Worm (Caenorhabditis elegans) whole organism, L4 larva: ENCODE results near the gene kin-24.
A peak's percentile ranks its signal among the peaks of the same experiment; 100 is the strongest.

Source experiments
- D1046.2 ChIP-seq: fragments of 200-800 bp; sonication (Bioruptor generic); IDR thresholded peaks from 2 replicates; pipeline ENCODE4 v1.3.6; 2022; ENCODE audit warnings: missing genetic modification characterization, missing compliant biosample characterization
- F26F4.8 ChIP-seq: fragments of 200-800 bp; sonication (Bioruptor generic); conservative IDR thresholded peaks from 2 replicates; pipeline ENCODE4 v1.3.6; 2022; ENCODE audit warnings: missing genetic modification characterization, missing compliant biosample characterization
- F37D6.2 ChIP-seq: sonication (generic microtip); optimal IDR thresholded peaks from 2 replicates; lab custom pipeline; 2016; ENCODE audit warnings: mild to moderate bottlenecking, missing genetic modification characterization, missing compliant biosample characterization
- F44E2.7 ChIP-seq: fragments of 200-800 bp; sonication (Bioruptor generic); IDR thresholded peaks from 2 replicates; pipeline ENCODE4 v2.1.2; 2022; ENCODE audit warnings: missing genetic modification characterization, missing compliant biosample characterization
- T20F7.1 ChIP-seq: fragments of 200-800 bp; sonication (Bioruptor generic); optimal IDR thresholded peaks from 2 replicates; lab custom pipeline; 2018; ENCODE audit warnings: mild to moderate bottlenecking, missing genetic modification characterization, missing compliant biosample characterization
- T26A8.4 ChIP-seq: fragments of 200-800 bp; sonication (Bioruptor generic); IDR thresholded peaks from 2 replicates; pipeline ENCODE4 v1.3.6; 2022; ENCODE audit warnings: missing genetic modification characterization, missing compliant biosample characterization
- Y105C5A.15 ChIP-seq: fragments of 200-800 bp; sonication (Bioruptor generic); IDR thresholded peaks from 2 replicates; pipeline ENCODE4 v1.3.6; 2022; ENCODE audit warnings: missing genetic modification characterization, missing compliant biosample characterization
- Y5F2A.4 ChIP-seq: fragments of 200-800 bp; sonication (Bioruptor generic); optimal IDR thresholded peaks from 2 replicates; lab custom pipeline; 2018; ENCODE audit warnings: mild to moderate bottlenecking, missing genetic modification characterization, missing compliant biosample characterization
- ZK546.5 ChIP-seq, 2 experiments: sonication (generic microtip); optimal IDR thresholded peaks; 2 replicates each; lab custom pipeline; 2017; ENCODE audit warnings: missing biosample characterization in 2 of 2, missing genetic modification characterization in 2 of 2
- attf-4 ChIP-seq: sonication (generic microtip); optimal IDR thresholded peaks from 3 replicates; lab custom pipeline; 2017; ENCODE audit warnings: missing biosample characterization, missing genetic modification characterization
- ceh-20 ChIP-seq: fragments of 200-800 bp; sonication (Bioruptor generic); IDR thresholded peaks from 2 replicates; pipeline ENCODE4 v1.3.6; 2022; ENCODE audit warnings: missing genetic modification reagents, missing genetic modification characterization, missing compliant biosample characterization
- ceh-44 ChIP-seq: fragments of 200-800 bp; sonication (Bioruptor generic); IDR thresholded peaks from 2 replicates; pipeline ENCODE4 v1.3.6; 2022; ENCODE audit warnings: missing genetic modification reagents, missing genetic modification characterization, missing compliant biosample characterization
- ceh-82 ChIP-seq: sonication (generic microtip); optimal IDR thresholded peaks from 2 replicates; lab custom pipeline; 2017; ENCODE audit warnings: missing biosample characterization, missing genetic modification characterization
- ctbp-1 ChIP-seq: fragments of 200-800 bp; sonication (Bioruptor generic); IDR thresholded peaks from 2 replicates; pipeline ENCODE4 v1.3.6; 2022; ENCODE audit warnings: missing genetic modification reagents, missing genetic modification characterization, missing compliant biosample characterization
- daf-12 ChIP-seq: fragments of 150-350 bp; optimal IDR thresholded peaks from 2 replicates; lab custom pipeline; 2014; ENCODE audit warnings: missing biosample characterization, missing genetic modification reagents, missing genetic modification characterization
- daf-16 ChIP-seq, 3 experiments: sonication (generic microtip); optimal IDR thresholded peaks; 2 replicates each; lab custom pipeline; 2016 to 2017; ENCODE audit warnings: missing genetic modification characterization in 3 of 3, missing genetic modification reagents in 3 of 3, mild to moderate bottlenecking in 2 of 3, missing compliant biosample characterization in 2 of 3, missing biosample characterization in 1 of 3, moderate library complexity in 1 of 3
- daf-19 ChIP-seq: fragments of 200-800 bp; sonication (Bioruptor generic); conservative IDR thresholded peaks from 2 replicates; pipeline ENCODE4 v1.3.6; 2022; ENCODE audit warnings: missing genetic modification characterization, missing compliant biosample characterization
- daf-8 ChIP-seq: fragments of 200-800 bp; sonication (Bioruptor generic); IDR thresholded peaks from 2 replicates; pipeline ENCODE4 v1.3.6; 2022; ENCODE audit warnings: missing genetic modification characterization, missing compliant biosample characterization
- dmd-9 ChIP-seq: fragments of 200-800 bp; sonication (Bioruptor generic); IDR thresholded peaks from 2 replicates; pipeline ENCODE4 v1.3.6; 2022; ENCODE audit warnings: missing genetic modification reagents, missing genetic modification characterization, missing compliant biosample characterization
- dve-1 ChIP-seq: sonication (generic microtip); optimal IDR thresholded peaks from 2 replicates; lab custom pipeline; 2017; ENCODE audit warnings: antibody characterized with exemption, mild to moderate bottlenecking, missing genetic modification characterization, missing compliant biosample characterization; ENCODE audit not compliant: insufficient read depth
- egl-27 ChIP-seq: sonication (generic microtip); optimal IDR thresholded peaks from 3 replicates; lab custom pipeline; 2017; ENCODE audit warnings: missing biosample characterization, missing genetic modification reagents, missing genetic modification characterization
- hif-1 ChIP-seq, 2 experiments: sonication (generic microtip); optimal IDR thresholded peaks; 2 replicates each; lab custom pipeline; 2016 to 2017; ENCODE audit warnings: missing compliant biosample characterization in 2 of 2, missing genetic modification characterization in 2 of 2, missing genetic modification reagents in 2 of 2, missing genotype in 2 of 2, mild to moderate bottlenecking in 1 of 2
- hlh-11 ChIP-seq: fragments of 200-800 bp; sonication (Bioruptor generic); optimal IDR thresholded peaks from 2 replicates; lab custom pipeline; 2018; ENCODE audit warnings: mild to moderate bottlenecking, missing genetic modification characterization, missing compliant biosample characterization
- jun-1 ChIP-seq: fragments of 150-350 bp; optimal IDR thresholded peaks from 2 replicates; lab custom pipeline; 2014; ENCODE audit warnings: missing biosample characterization, missing genetic modification reagents, missing genetic modification characterization
- lim-7 ChIP-seq: fragments of 200-800 bp; sonication (Bioruptor generic); IDR thresholded peaks from 2 replicates; pipeline ENCODE4 v1.3.6; 2022; ENCODE audit warnings: missing genetic modification characterization, missing compliant biosample characterization
- lin-1 ChIP-seq: fragments of 200-800 bp; sonication (Bioruptor generic); IDR thresholded peaks from 2 replicates; pipeline ENCODE4 v1.3.6; 2022; ENCODE audit warnings: missing genetic modification reagents, missing genetic modification characterization, missing compliant biosample characterization
- lin-29 ChIP-seq: fragments of 200-800 bp; sonication (Bioruptor generic); IDR thresholded peaks from 2 replicates; pipeline ENCODE4 v1.3.6; 2022; ENCODE audit warnings: missing genetic modification reagents, missing genetic modification characterization, missing compliant biosample characterization
- lin-38 ChIP-seq: fragments of 200-800 bp; sonication (Bioruptor generic); IDR thresholded peaks from 2 replicates; pipeline ENCODE4 v1.3.6; 2022; ENCODE audit warnings: missing genetic modification reagents, missing genetic modification characterization, missing compliant biosample characterization
- lin-39 ChIP-seq: fragments of 150-350 bp; optimal IDR thresholded peaks from 2 replicates; lab custom pipeline; 2014; ENCODE audit warnings: missing biosample characterization, missing genetic modification reagents, missing genetic modification characterization
- lsy-2 ChIP-seq, 2 experiments: fragments of 150-350 bp in 1 of 2; sonication (generic microtip) in 1 of 2; optimal IDR thresholded peaks; 2 replicates each; lab custom pipeline; 2014 to 2017; ENCODE audit warnings: missing biosample characterization in 2 of 2, missing genetic modification characterization in 2 of 2
- madf-5 ChIP-seq, 2 experiments: fragments of 200-800 bp; sonication (Bioruptor generic); IDR thresholded peaks; 2 replicates each; pipeline ENCODE4 v1.3.6; 2022; ENCODE audit warnings: missing compliant biosample characterization in 2 of 2, missing genetic modification characterization in 2 of 2
- mdl-1 ChIP-seq, 2 experiments: fragments of 150-350 bp in 1 of 2; sonication (generic microtip) in 1 of 2; optimal IDR thresholded peaks; 2 replicates each; lab custom pipeline; 2014 to 2017; ENCODE audit warnings: missing biosample characterization in 2 of 2, missing genetic modification characterization in 2 of 2
- mes-2 ChIP-seq: sonication (generic microtip); optimal IDR thresholded peaks from 2 replicates; lab custom pipeline; 2016; ENCODE audit warnings: missing genotype, mild to moderate bottlenecking, missing genetic modification characterization, missing compliant biosample characterization; ENCODE audit not compliant: poor library complexity, severe bottlenecking
- nhr-10 ChIP-seq: fragments of 150-350 bp; optimal IDR thresholded peaks from 2 replicates; lab custom pipeline; 2014; ENCODE audit warnings: missing biosample characterization, missing genetic modification characterization
- nhr-102 ChIP-seq: sonication (generic microtip); optimal IDR thresholded peaks from 2 replicates; lab custom pipeline; 2016; ENCODE audit warnings: mild to moderate bottlenecking, missing genetic modification characterization, moderate library complexity, missing compliant biosample characterization
- nhr-11 ChIP-seq: fragments of 150-350 bp; optimal IDR thresholded peaks from 2 replicates; lab custom pipeline; 2014; ENCODE audit warnings: missing biosample characterization, missing genetic modification characterization
- nhr-111 ChIP-seq: fragments of 200-800 bp; sonication (Bioruptor generic); optimal IDR thresholded peaks from 2 replicates; lab custom pipeline; 2018; ENCODE audit warnings: mild to moderate bottlenecking, missing genetic modification characterization, missing compliant biosample characterization
- nhr-237 ChIP-seq: sonication (generic microtip); optimal IDR thresholded peaks from 2 replicates; lab custom pipeline; 2017; ENCODE audit warnings: missing biosample characterization, missing genetic modification characterization
- nhr-25 ChIP-seq: sonication (generic microtip); optimal IDR thresholded peaks from 2 replicates; lab custom pipeline; 2017; ENCODE audit warnings: missing genetic modification characterization, mild to moderate bottlenecking, missing compliant biosample characterization, antibody characterized with exemption, moderate library complexity, borderline replicate concordance; ENCODE audit not compliant: insufficient read depth
- nhr-42 ChIP-seq: fragments of 200-800 bp; sonication (Bioruptor generic); IDR thresholded peaks from 2 replicates; pipeline ENCODE4 v1.3.6; 2022; ENCODE audit warnings: missing genetic modification characterization, missing compliant biosample characterization
- nhr-48 ChIP-seq: sonication (generic microtip); optimal IDR thresholded peaks from 2 replicates; lab custom pipeline; 2016; ENCODE audit warnings: mild to moderate bottlenecking, missing genetic modification characterization, missing compliant biosample characterization
- nhr-76 ChIP-seq: fragments of 150-350 bp; optimal IDR thresholded peaks from 2 replicates; lab custom pipeline; 2014; ENCODE audit warnings: missing biosample characterization, missing genetic modification characterization
- pqm-1 ChIP-seq: sonication (generic microtip); optimal IDR thresholded peaks from 2 replicates; lab custom pipeline; 2017; ENCODE audit warnings: missing biosample characterization, missing genetic modification characterization
- rbr-2 ChIP-seq: sonication (generic microtip); optimal IDR thresholded peaks from 2 replicates; lab custom pipeline; 2016; ENCODE audit warnings: missing genotype, missing genetic modification characterization, missing compliant biosample characterization
- sdz-12 ChIP-seq: fragments of 200-800 bp; sonication (Bioruptor generic); optimal IDR thresholded peaks from 2 replicates; lab custom pipeline; 2018; ENCODE audit warnings: mild to moderate bottlenecking, missing genetic modification characterization, missing compliant biosample characterization
- spr-1 ChIP-seq: sonication (generic microtip); optimal IDR thresholded peaks from 2 replicates; lab custom pipeline; 2016; ENCODE audit warnings: mild to moderate bottlenecking, missing genetic modification characterization, missing compliant biosample characterization
- unc-130 ChIP-seq: sonication (generic microtip); optimal IDR thresholded peaks from 2 replicates; lab custom pipeline; 2016; ENCODE audit warnings: missing genetic modification reagents, missing genetic modification characterization, missing compliant biosample characterization
- unc-39 ChIP-seq: sonication (generic microtip); optimal IDR thresholded peaks from 2 replicates; lab custom pipeline; 2017; ENCODE audit warnings: missing biosample characterization, missing genetic modification characterization
- unc-62 ChIP-seq, 3 experiments: fragments of 150-350 bp in 1 of 3; sonication (generic microtip); optimal IDR thresholded peaks in 2 of 3; peaks in 1 of 3; 1 replicate in 1 of 3; 2 replicates in 2 of 3; lab custom pipeline; 2014 to 2017; ENCODE audit warnings: missing biosample characterization in 3 of 3, missing genetic modification characterization in 3 of 3, missing genetic modification reagents in 3 of 3, missing genotype in 1 of 3
- zag-1 ChIP-seq: fragments of 150-350 bp; optimal IDR thresholded peaks from 2 replicates; lab custom pipeline; 2014; ENCODE audit warnings: missing biosample characterization, missing genetic modification characterization
- ztf-11 ChIP-seq: fragments of 150-350 bp; optimal IDR thresholded peaks from 2 replicates; lab custom pipeline; 2014; ENCODE audit warnings: missing biosample characterization, missing genetic modification characterization

The kin-24 gene

ce11 chrIV:9875646-9876045 is 34.8 kb upstream of the kin-24 start (continued):
- TF ChIP-seq daf-8 (GFP tag; lab: Robert Waterston, UW) (no peak), lin-29 (GFP tag; lab: Robert Waterston, UW) (no peak), mdl-1 (tag; optimal IDR thresholded peaks at IDR 0.05; lab: Kevin White, UChicago) (peak in 1 of 2 experiments; percentile 81), sdz-12 (GFP tag; lab: Kevin White, UChicago) (no peak), ceh-82 (no peak), ZK546.5 (tag; optimal IDR thresholded peaks at IDR 0.05; lab: Kevin White, UChicago) (no peak), hlh-11 (tag; lab: Kevin White, UChicago) (peak; percentile 80), pqm-1 (tag; lab: Kevin White, UChicago) (peak; percentile 11), ceh-44 (GFP tag; lab: Robert Waterston, UW) (no peak), attf-4 (tag; lab: Kevin White, UChicago) (no peak), lin-38 (GFP tag; lab: Robert Waterston, UW) (no peak), nhr-25 (tag; lab: Kevin White, UChicago) (no peak), daf-12 (tag; lab: Kevin White, UChicago) (no peak), hif-1 (tag; optimal IDR thresholded peaks at IDR 0.05; lab: Kevin White, UChicago) (no peak), unc-62 (GFP tag; optimal IDR thresholded peaks at IDR 0.05 in 1 of 2; lab: Kevin White, UChicago) (peak in 1 of 2 experiments; percentile 43), unc-62 (tag; optimal IDR thresholded peaks at IDR 0.05; lab: Kevin White, UChicago) (no peak), lin-39 (no peak), spr-1 (tag; lab: Kevin White, UChicago) (no peak), dve-1 (tag; lab: Kevin White, UChicago) (peak; percentile 74), nhr-111 (GFP tag; lab: Kevin White, UChicago) (no peak), Y5F2A.4 (GFP tag; lab: Kevin White, UChicago) (no peak), nhr-42 (GFP tag; lab: Robert Waterston, UW) (no peak), T20F7.1 (GFP tag; lab: Kevin White, UChicago) (peak; percentile 44), madf-5 (GFP tag; IDR thresholded peaks at IDR 0.05; lab: Robert Waterston, UW) (no peak), F44E2.7 (no peak), T26A8.4 (GFP tag; lab: Robert Waterston, UW) (no peak), unc-39 (tag; lab: Kevin White, UChicago) (no peak), unc-130 (no peak), ztf-11 (no peak), dmd-9 (no peak), nhr-76 (no peak), mes-2 (tag; lab: Kevin White, UChicago) (no peak), lin-1 (GFP tag; lab: Robert Waterston, UW) (no peak), rbr-2 (tag; lab: Kevin White, UChicago) (no peak), nhr-11 (tag; lab: Kevin White, UChicago) (no peak), egl-27 (tag; lab: Kevin White, UChicago) (no peak), D1046.2 (no peak), ceh-20 (GFP tag; lab: Robert Waterston, UW) (no peak), lim-7 (no peak), jun-1 (no peak), Y105C5A.15 (GFP tag; lab: Robert Waterston, UW) (no peak), nhr-10 (tag; lab: Kevin White, UChicago) (no peak), nhr-48 (peak; percentile 81), lsy-2 (tag; optimal IDR thresholded peaks at IDR 0.05; lab: Kevin White, UChicago) (peak in 1 of 2 experiments; percentile 60), daf-16 (GFP tag; optimal IDR thresholded peaks at IDR 0.05; lab: Kevin White, UChicago) (no peak), daf-16 (tag; optimal IDR thresholded peaks at IDR 0.05; lab: Kevin White, UChicago) (peak; percentile 88), F37D6.2 (no peak), nhr-102 (tag; lab: Kevin White, UChicago) (no peak), zag-1 (tag; lab: Kevin White, UChicago) (no peak), F26F4.8 (GFP tag; lab: Robert Waterston, UW) (no peak), daf-19 (no peak), ctbp-1 (GFP tag; lab: Robert Waterston, UW) (no peak), nhr-237 (tag; lab: Kevin White, UChicago) (no peak)
